Worm (Caenorhabditis elegans): ENCODE measurements around the gene C45H4.18.

DNA sequence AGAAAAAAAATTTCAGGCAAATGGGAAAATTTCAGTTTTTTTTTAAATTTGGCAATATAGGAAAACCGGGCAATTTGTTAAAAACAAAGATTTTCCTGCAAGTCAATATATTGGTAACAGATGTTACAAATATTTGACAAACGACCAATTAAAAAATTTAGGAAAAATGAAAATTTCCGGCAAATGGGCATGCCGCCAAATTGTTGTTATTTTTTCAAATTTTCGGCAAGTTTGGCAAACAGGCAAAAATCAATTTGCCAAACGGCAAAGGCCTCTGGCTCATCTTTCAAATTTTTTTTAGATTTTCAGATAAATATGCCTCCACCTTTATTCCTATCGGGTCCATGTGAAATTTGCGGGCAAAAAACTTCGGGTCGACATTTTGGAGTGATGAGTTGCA, 46.4 kb downstream of the C45H4.18 start, which contains the start of gene nhr-128:
- TF ChIP-seq lin-39 (tag; optimal IDR thresholded peaks at IDR 0.05) (no peak), pha-4 (tag; optimal IDR thresholded peaks at IDR 0.05) (no peak), ztf-4 (tag; optimal IDR thresholded peaks at IDR 0.05) (no peak), unc-62 (GFP tag; optimal IDR thresholded peaks at IDR 0.05) (no peak), nhr-11 (tag; optimal IDR thresholded peaks at IDR 0.05) (no peak), elt-1 (tag; optimal IDR thresholded peaks at IDR 0.05) (no peak), ztf-11 (tag; optimal IDR thresholded peaks at IDR 0.05) (no peak), nhr-25 (tag; optimal IDR thresholded peaks at IDR 0.05) (no peak), nhr-28 (tag; optimal IDR thresholded peaks at IDR 0.05) (no peak), snpc-4 (tag; optimal IDR thresholded peaks at IDR 0.05) (no peak)

Data from whole organism, L3 larva.